Fruit fly (Drosophila melanogaster) whole organism, embryonic: ENCODE data around the gene RpS17.

Experiments used
- Ada2b ChIP-seq: fragments of 200-800 bp; sonication (Bioruptor generic); IDR thresholded peaks from 2 replicates; pipeline ENCODE4 v1.3.6; 2022; ENCODE audit warnings: missing biosample characterization, missing genetic modification characterization
- BEAF-32 ChIP-seq: fragments of 200-800 bp; sonication (Bioruptor generic); optimal IDR thresholded peaks from 3 replicates; lab custom pipeline; 2017; ENCODE audit warnings: missing biosample characterization, missing genetic modification characterization, mild to moderate bottlenecking, moderate library complexity, missing genetic modification reagents
- CG11398 ChIP-seq: fragments of 200-800 bp; sonication (Bioruptor generic); optimal IDR thresholded peaks from 2 replicates; lab custom pipeline; 2016; ENCODE audit warnings: missing biosample characterization, missing genetic modification characterization
- CG11504 ChIP-seq: fragments of 200-800 bp; sonication (Bioruptor generic); optimal IDR thresholded peaks from 3 replicates; lab custom pipeline; 2019; ENCODE audit warnings: missing biosample characterization, mild to moderate bottlenecking, missing genetic modification characterization, moderate library complexity
- CG11696 ChIP-seq: fragments of 200-800 bp; sonication (Bioruptor generic); IDR thresholded peaks from 2 replicates; pipeline ENCODE4 v1.3.6; 2022; ENCODE audit warnings: missing biosample characterization, missing genetic modification characterization
- CG12299 ChIP-seq: fragments of 200-800 bp; sonication (Bioruptor generic); optimal IDR thresholded peaks from 2 replicates; lab custom pipeline; 2018; ENCODE audit warnings: missing biosample characterization, mild to moderate bottlenecking, missing genetic modification characterization
- CG13424 ChIP-seq: fragments of 200-800 bp; sonication (Bioruptor generic); optimal IDR thresholded peaks from 2 replicates; lab custom pipeline; 2019; ENCODE audit warnings: missing biosample characterization, mild to moderate bottlenecking, missing genetic modification characterization, moderate library complexity
- CG1529 ChIP-seq: fragments of 200-800 bp; sonication (Bioruptor generic); optimal IDR thresholded peaks from 3 replicates; lab custom pipeline; 2018; ENCODE audit warnings: missing biosample characterization, missing genetic modification characterization
- CG2199 ChIP-seq: fragments of 200-800 bp; sonication (Bioruptor generic); IDR thresholded peaks from 3 replicates; pipeline ENCODE4 v1.3.6; 2022; ENCODE audit warnings: missing biosample characterization, missing genetic modification characterization
- CG2889 ChIP-seq: fragments of 200-800 bp; sonication (Bioruptor generic); IDR thresholded peaks from 3 replicates; pipeline ENCODE4 v1.3.6; 2022; ENCODE audit warnings: missing biosample characterization, missing genetic modification characterization
- CG3163 ChIP-seq: fragments of 200-800 bp; sonication (Bioruptor generic); optimal IDR thresholded peaks from 3 replicates; lab custom pipeline; 2016; ENCODE audit warnings: missing biosample characterization, missing genetic modification characterization
- CG3726 ChIP-seq: fragments of 200-800 bp; sonication (Bioruptor generic); IDR thresholded peaks from 3 replicates; pipeline ENCODE4, ENCODE4 v1.3.6; 2022; ENCODE audit warnings: missing biosample characterization, missing genetic modification characterization
- CG5180 ChIP-seq: fragments of 200-800 bp; sonication (Bioruptor generic); optimal IDR thresholded peaks from 3 replicates; lab custom pipeline; 2017; ENCODE audit warnings: missing biosample characterization, missing genetic modification characterization, mild to moderate bottlenecking, moderate library complexity, missing genetic modification reagents
- CG8290 ChIP-seq, 3 experiments: fragments of 200-800 bp; sonication (Bioruptor generic); optimal IDR thresholded peaks; 2 replicates each; lab custom pipeline; 2016 to 2019; ENCODE audit warnings: missing biosample characterization in 3 of 3, missing genetic modification characterization in 3 of 3, mild to moderate bottlenecking in 2 of 3, moderate library complexity in 1 of 3
- CG9437 ChIP-seq: fragments of 200-800 bp; sonication (Bioruptor generic); optimal IDR thresholded peaks from 2 replicates; lab custom pipeline; 2018; ENCODE audit warnings: missing biosample characterization, mild to moderate bottlenecking, missing genetic modification characterization
- Dad ChIP-seq: fragments of 200-800 bp; sonication (Bioruptor generic); optimal IDR thresholded peaks from 3 replicates; lab custom pipeline; 2016; ENCODE audit warnings: missing biosample characterization, missing genetic modification characterization
- Dip3 ChIP-seq: fragments of 200-800 bp; sonication (Bioruptor generic); optimal IDR thresholded peaks from 3 replicates; lab custom pipeline; 2016; ENCODE audit warnings: missing biosample characterization, missing genetic modification characterization
- Dref ChIP-seq: fragments of 200-800 bp; sonication (Bioruptor generic); IDR thresholded peaks from 2 replicates; pipeline ENCODE4 v1.3.6; 2022; ENCODE audit warnings: missing biosample characterization, missing genetic modification characterization
- Drgx ChIP-seq: fragments of 200-800 bp; sonication (Bioruptor generic); IDR thresholded peaks from 2 replicates; pipeline ENCODE4 v1.3.6; 2022; ENCODE audit warnings: missing biosample characterization, missing genetic modification characterization
- E2f2 ChIP-seq: fragments of 200-800 bp; sonication (Bioruptor generic); IDR thresholded peaks from 2 replicates; pipeline ENCODE4 v1.3.6; 2022; ENCODE audit warnings: missing biosample characterization, missing genetic modification characterization
- Elba2 ChIP-seq: fragments of 200-800 bp; sonication (Bioruptor generic); optimal IDR thresholded peaks from 3 replicates; lab custom pipeline; 2016; ENCODE audit warnings: missing biosample characterization, missing genetic modification characterization
- HmgZ ChIP-seq: fragments of 200-800 bp; sonication (Bioruptor generic); optimal IDR thresholded peaks from 2 replicates; lab custom pipeline; 2018; ENCODE audit warnings: missing biosample characterization, mild to moderate bottlenecking, missing genetic modification characterization
- Hmr ChIP-seq: fragments of 200-800 bp; sonication (Bioruptor generic); optimal IDR thresholded peaks from 3 replicates; lab custom pipeline; 2017; ENCODE audit warnings: mild to moderate bottlenecking, missing biosample characterization, missing genetic modification reagents, missing genetic modification characterization
- Med ChIP-seq: fragments of 200-800 bp; sonication (Bioruptor generic); peaks from one replicate; lab custom pipeline; 2016; ENCODE audit warnings: missing biosample characterization, missing genetic modification characterization, mild to moderate bottlenecking, inconsistent platforms, moderate library complexity
- Oaz ChIP-seq: fragments of 200-800 bp; sonication (Bioruptor generic); IDR thresholded peaks from 2 replicates; pipeline ENCODE4 v1.3.6; 2022; ENCODE audit warnings: missing biosample characterization, missing genetic modification characterization
- Ptx1 ChIP-seq: fragments of 200-800 bp; sonication (Bioruptor generic); IDR thresholded peaks from 2 replicates; pipeline ENCODE4 v1.3.6; 2022; ENCODE audit warnings: missing biosample characterization, missing genetic modification characterization
- Rx ChIP-seq: fragments of 200-800 bp; sonication (Bioruptor generic); IDR thresholded peaks from 2 replicates; pipeline ENCODE4 v1.3.6; 2022; ENCODE audit warnings: missing biosample characterization, missing genetic modification characterization
- Side ChIP-seq: fragments of 200-800 bp; sonication (Bioruptor generic); optimal IDR thresholded peaks from 2 replicates; lab custom pipeline; 2016; ENCODE audit warnings: missing biosample characterization, missing genetic modification characterization
- Vsx1 ChIP-seq: fragments of 200-800 bp; sonication (Bioruptor generic); optimal IDR thresholded peaks from 2 replicates; lab custom pipeline; 2017; ENCODE audit warnings: missing biosample characterization, mild to moderate bottlenecking, missing genetic modification characterization, missing genetic modification reagents
- abd-A ChIP-seq: fragments of 200-800 bp; sonication (Bioruptor generic); optimal IDR thresholded peaks from 3 replicates; lab custom pipeline; 2019; ENCODE audit warnings: missing biosample characterization, mild to moderate bottlenecking, missing genetic modification characterization, moderate library complexity
- cas ChIP-seq: fragments of 200-800 bp; sonication (Bioruptor generic); IDR thresholded peaks from 2 replicates; pipeline ENCODE4 v1.3.6; 2022; ENCODE audit warnings: missing biosample characterization, missing genetic modification characterization
- chif ChIP-seq, 2 experiments: fragments of 200-800 bp; sonication (Bioruptor generic); optimal IDR thresholded peaks; 3 replicates each; lab custom pipeline; 2016; ENCODE audit warnings: missing biosample characterization in 2 of 2, missing genetic modification characterization in 2 of 2
- chinmo ChIP-seq: fragments of 200-800 bp; sonication (Bioruptor generic); IDR thresholded peaks from 4 replicates; pipeline ENCODE4 v1.3.6; 2022; ENCODE audit warnings: missing biosample characterization, missing genetic modification characterization; ENCODE audit not compliant: partially characterized antibody
- dmrt99B ChIP-seq: fragments of 200-800 bp; sonication (Bioruptor generic); optimal IDR thresholded peaks from 2 replicates; lab custom pipeline; 2018; ENCODE audit warnings: missing biosample characterization, mild to moderate bottlenecking, missing genetic modification characterization, moderate library complexity
- ems ChIP-seq: fragments of 200-800 bp; sonication (Bioruptor generic); optimal IDR thresholded peaks from 3 replicates; lab custom pipeline; 2016; ENCODE audit warnings: missing biosample characterization, missing genetic modification characterization
- eve ChIP-seq, 2 experiments: fragments of >200 bp; optimal IDR thresholded peaks; 2 replicates each; lab custom pipeline; 2017; ENCODE audit warnings: missing biosample characterization in 2 of 2, missing genetic modification characterization in 2 of 2
- gsb-n ChIP-seq: fragments of 200-800 bp; sonication (Bioruptor generic); optimal IDR thresholded peaks from 3 replicates; lab custom pipeline; 2018; ENCODE audit warnings: missing biosample characterization, mild to moderate bottlenecking, missing genetic modification characterization
- jing ChIP-seq: fragments of 200-800 bp; sonication (Bioruptor generic); optimal IDR thresholded peaks from 2 replicates; lab custom pipeline; 2018; ENCODE audit warnings: missing biosample characterization, mild to moderate bottlenecking, missing genetic modification characterization
- jumu ChIP-seq: fragments of 200-800 bp; sonication (Bioruptor generic); optimal IDR thresholded peaks from 3 replicates; lab custom pipeline; 2016; ENCODE audit warnings: missing biosample characterization, missing genetic modification characterization
- mam ChIP-seq: fragments of 200-800 bp; sonication (Bioruptor generic); optimal IDR thresholded peaks from 3 replicates; lab custom pipeline; 2016; ENCODE audit warnings: missing biosample characterization, missing genetic modification characterization
- nmo ChIP-seq: fragments of 200-800 bp; sonication (Bioruptor generic); optimal IDR thresholded peaks from 2 replicates; lab custom pipeline; 2018; ENCODE audit warnings: missing biosample characterization, mild to moderate bottlenecking, missing genetic modification characterization, moderate library complexity
- oc ChIP-seq: fragments of 200-800 bp; sonication (Bioruptor generic); optimal IDR thresholded peaks from 2 replicates; lab custom pipeline; 2018; ENCODE audit warnings: missing biosample characterization, mild to moderate bottlenecking, missing genetic modification characterization, moderate library complexity
- odd ChIP-seq: fragments of 200-800 bp; sonication (Bioruptor generic); optimal IDR thresholded peaks from 2 replicates; lab custom pipeline; 2017; ENCODE audit warnings: missing biosample characterization, mild to moderate bottlenecking, missing genetic modification characterization
- otp ChIP-seq: fragments of 200-800 bp; sonication (Bioruptor generic); IDR thresholded peaks from 3 replicates; pipeline ENCODE4, ENCODE4 v1.3.6; 2022; ENCODE audit warnings: missing biosample characterization, missing genetic modification characterization
- pan ChIP-seq, 4 experiments: fragments of >200 bp in 3 of 4; fragments of 200-800 bp in 1 of 4; sonication (Bioruptor generic) in 1 of 4; optimal IDR thresholded peaks in 3 of 4; IDR thresholded peaks in 1 of 4; 2 replicates each; pipeline versions ENCODE4 v1.3.6 to Lab custom; 2017 to 2022; ENCODE audit warnings: missing biosample characterization in 2 of 4, missing genetic modification characterization in 2 of 4, mixed read lengths in 1 of 4
- pho ChIP-seq: fragments of 200-800 bp; sonication (Bioruptor generic); optimal IDR thresholded peaks from 2 replicates; lab custom pipeline; 2016; ENCODE audit warnings: missing biosample characterization, missing genetic modification characterization
- ro ChIP-seq: fragments of 200-800 bp; sonication (Bioruptor generic); IDR thresholded peaks from 2 replicates; pipeline ENCODE4 v1.3.6; 2022; ENCODE audit warnings: missing biosample characterization, missing genetic modification characterization
- slbo ChIP-seq: fragments of 200-800 bp; sonication (Bioruptor generic); IDR thresholded peaks from 2 replicates; pipeline ENCODE4 v1.3.6; 2022; ENCODE audit warnings: missing biosample characterization, missing genetic modification characterization
- sqz ChIP-seq: fragments of 200-800 bp; sonication (Bioruptor generic); optimal IDR thresholded peaks from 3 replicates; lab custom pipeline; 2018; ENCODE audit warnings: missing biosample characterization, mild to moderate bottlenecking, missing genetic modification characterization
- ssp ChIP-seq: fragments of 200-800 bp; sonication (Bioruptor generic); IDR thresholded peaks from 2 replicates; pipeline ENCODE4 v1.3.6; 2022; ENCODE audit warnings: missing biosample characterization, missing genetic modification characterization
- yki ChIP-seq: fragments of >200 bp; optimal IDR thresholded peaks from 3 replicates; lab custom pipeline; 2018

RpS17 gene

dm6 chr3L:9435315-9435714 is 5.7 kb upstream of the RpS17 start, which contains the start of gene CG42526 (continued):
- peak in 1 of 2 experiments; percentile 39 for TF ChIP-seq chif (GFP tag; optimal IDR thresholded peaks at IDR 0.05; lab: Kevin White, UChicago)
- TF ChIP-seq sqz (GFP tag; lab: Kevin White, UChicago), result no peak
- peak; percentile 66 for TF ChIP-seq BEAF-32
- TF ChIP-seq CG3726 (GFP tag; lab: Robert Waterston, UW), result no peak
- TF ChIP-seq Side (GFP tag; lab: Kevin White, UChicago), result no peak
- peak; percentile 29 for TF ChIP-seq CG8290 (GFP tag; optimal IDR thresholded peaks at IDR 0.05; lab: Kevin White, UChicago)
- peak in 1 of 2 experiments; percentile 78 for TF ChIP-seq CG8290 (tag; optimal IDR thresholded peaks at IDR 0.05; lab: Kevin White, UChicago)
- TF ChIP-seq ems, result peak; percentile 26
- TF ChIP-seq abd-A (tag; lab: Kevin White, UChicago), result no peak
- no peak for TF ChIP-seq ro
- no peak for TF ChIP-seq yki (lab: Kevin White, UChicago)
- TF ChIP-seq otp (GFP tag; lab: Robert Waterston, UW), result no peak
- no peak for TF ChIP-seq mam (GFP tag; lab: Kevin White, UChicago)
- no peak for TF ChIP-seq oc (tag; lab: Kevin White, UChicago)
- TF ChIP-seq odd (GFP tag; lab: Kevin White, UChicago), result no peak
- TF ChIP-seq CG9437, result peak; percentile 64
- TF ChIP-seq jing (GFP tag; lab: Kevin White, UChicago), result no peak
- TF ChIP-seq Dad (GFP tag; lab: Kevin White, UChicago), result no peak
- TF ChIP-seq dmrt99B (tag; lab: Kevin White, UChicago), result no peak
- peak; percentile 28 for TF ChIP-seq CG12299
- no peak for TF ChIP-seq Ptx1
- TF ChIP-seq ssp (GFP tag; lab: Robert Waterston, UW), result no peak
- TF ChIP-seq Med, result peak; percentile 96
- TF ChIP-seq CG2889 (GFP tag; lab: Robert Waterston, UW), result 0 out of 3 replicates have a peak, but pooled peaks have one; percentile 16
- peak; percentile 56 for TF ChIP-seq Dip3 (GFP tag; lab: Kevin White, UChicago)
- no peak for TF ChIP-seq Drgx (GFP tag; lab: Robert Waterston, UW)
- peak; percentile 3 for TF ChIP-seq CG13424
- TF ChIP-seq gsb-n, result peak; percentile 27
- no peak for TF ChIP-seq CG11504 (tag; lab: Kevin White, UChicago)
- TF ChIP-seq eve (GFP tag; optimal IDR thresholded peaks at IDR 0.05; lab: Kevin White, UChicago), result no peak
- no peak for TF ChIP-seq jumu (GFP tag; lab: Kevin White, UChicago)
- peak; percentile 44 for TF ChIP-seq Dref (GFP tag; lab: Robert Waterston, UW)
- 0 out of 4 replicates have a peak, but pooled peaks have one; percentile 5 for TF ChIP-seq chinmo (GFP tag; lab: Robert Waterston, UW)
- TF ChIP-seq CG11398 (GFP tag; lab: Kevin White, UChicago), result no peak
- TF ChIP-seq Ada2b, result no peak
- 0 out of 3 replicates have a peak, but pooled peaks have one; percentile 5 for TF ChIP-seq CG2199
- TF ChIP-seq Rx, result no peak
- peak; percentile 56 for TF ChIP-seq pho (GFP tag; lab: Kevin White, UChicago)
- no peak for TF ChIP-seq CG5180 (GFP tag; lab: Kevin White, UChicago)
- peak; percentile 34 for TF ChIP-seq nmo
- TF ChIP-seq Elba2 (GFP tag; lab: Kevin White, UChicago), result no peak
- TF ChIP-seq Oaz (GFP tag; lab: Robert Waterston, UW), result no peak
- no peak for TF ChIP-seq pan (optimal IDR thresholded peaks at IDR 0.05; lab: Kevin White, UChicago)
- TF ChIP-seq pan (GFP tag; optimal IDR thresholded peaks at IDR 0.05 in 1 of 2, IDR thresholded peaks at IDR 0.05 in 1 of 2), result peak in 1 of 2 experiments; percentile 49
- TF ChIP-seq cas (GFP tag; lab: Robert Waterston, UW), result no peak
- TF ChIP-seq slbo (GFP tag; lab: Robert Waterston, UW), result peak; percentile 76
- TF ChIP-seq CG11696 (GFP tag; lab: Robert Waterston, UW), result no peak
- peak; percentile 62 for TF ChIP-seq Hmr (GFP tag; lab: Kevin White, UChicago)
- TF ChIP-seq CG1529 (GFP tag; lab: Kevin White, UChicago), result no peak
- no peak for TF ChIP-seq Vsx1 (GFP tag; lab: Kevin White, UChicago)
- no peak for TF ChIP-seq CG3163
- peak; percentile 41 for TF ChIP-seq HmgZ
- peak; percentile 84 for TF ChIP-seq E2f2 (GFP tag; lab: Robert Waterston, UW)
